Fruit fly (Drosophila melanogaster): ENCODE data around the gene Fcp3C.

DNA sequence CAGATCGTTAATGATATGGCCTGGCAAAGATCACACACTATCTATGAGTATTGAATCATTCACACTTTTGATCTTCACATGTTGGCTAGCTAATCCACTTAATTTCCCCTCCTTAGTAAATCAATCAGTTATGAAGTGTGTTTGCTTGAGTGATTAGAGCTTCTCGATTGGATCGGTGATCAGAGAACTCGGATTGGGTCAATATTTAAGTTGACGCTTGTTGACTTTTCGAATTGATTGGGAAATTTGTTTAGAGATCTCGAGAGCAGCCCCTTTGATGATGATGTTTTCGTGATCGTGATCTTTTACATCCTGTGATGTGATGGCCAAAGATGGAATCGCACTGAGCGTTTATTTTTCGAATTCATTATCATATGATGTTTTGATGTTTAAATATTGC, 14.1 kb upstream of the Fcp3C start:
- no peak for TF ChIP-seq h (optimal IDR thresholded peaks at IDR 0.05)
- no peak for TF ChIP-seq psq (optimal IDR thresholded peaks at IDR 0.05)
- TF ChIP-seq Sin3A (optimal IDR thresholded peaks at IDR 0.05) = no peak
- no peak for TF ChIP-seq Myc (optimal IDR thresholded peaks at IDR 0.05)
- TF ChIP-seq insv (optimal IDR thresholded peaks at IDR 0.05) = no peak

All from Kc167 (cell line).